Fruit fly (Drosophila melanogaster): ENCODE measurements around the gene CG9837.

Gene CG9837

DNA sequence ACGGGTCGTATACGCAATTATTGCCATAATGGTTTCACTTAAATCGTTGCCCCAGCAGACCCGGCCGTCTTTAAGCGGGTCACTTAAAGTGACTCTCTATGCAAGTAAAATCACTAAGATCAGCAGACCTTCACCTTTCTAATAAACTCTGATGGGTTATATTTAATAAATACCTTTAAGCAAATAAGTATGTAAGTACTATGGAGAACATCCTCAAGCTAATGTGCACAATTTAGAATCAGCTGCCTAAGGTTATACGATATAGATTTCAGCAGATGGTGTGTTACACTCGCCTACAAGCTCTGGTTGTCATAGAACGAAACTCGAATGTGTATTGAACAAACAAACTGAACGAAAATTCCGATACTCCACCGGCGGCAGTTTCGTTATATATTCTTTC, 44.3 kb downstream of the CG9837 start, which contains the start of gene CG8236:
CG8236 (plus strand) TSS at position 301 of the 400 bp plus-strand sequence.
- no peak for TF ChIP-seq Gug (GFP tag; IDR thresholded peaks at IDR 0.05)

DNA sequence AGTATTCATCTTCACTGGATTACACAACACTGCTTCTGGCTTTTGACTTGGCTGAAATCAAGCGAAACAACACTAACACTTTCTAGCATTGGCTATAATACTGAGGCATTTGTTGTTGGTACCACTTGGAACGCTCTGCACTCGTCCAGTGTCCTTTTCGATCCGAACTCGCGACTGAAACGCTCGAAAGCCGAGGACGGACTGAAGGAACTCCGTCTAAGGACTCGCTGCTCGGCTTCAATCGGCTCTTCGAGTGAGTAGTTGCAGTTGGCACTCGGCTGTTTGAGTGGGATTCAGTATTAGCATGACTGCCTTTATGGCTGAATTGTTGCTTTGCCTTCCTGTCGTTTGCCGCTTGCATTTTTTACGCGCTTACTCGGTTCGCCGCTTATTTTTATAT, 45.4 kb downstream of the CG9837 start, which contains the start of the genes CG34135 and CG11768:
CG34135 (minus strand) TSS at position 194 of the 400 bp plus-strand sequence.
CG11768 (minus strand) TSS at position 203 of the 400 bp plus-strand sequence.
- TF ChIP-seq fd85E (GFP tag; optimal IDR thresholded peaks at IDR 0.05) = no peak
- no peak for TF ChIP-seq CG6792 (GFP tag; optimal IDR thresholded peaks at IDR 0.05)
- TF ChIP-seq spab (GFP tag; optimal IDR thresholded peaks at IDR 0.05) = no peak

All from whole organism, prepupa.